Worm (Caenorhabditis elegans): ENCODE measurements around the gene let-858.

let-858 gene

DNA sequence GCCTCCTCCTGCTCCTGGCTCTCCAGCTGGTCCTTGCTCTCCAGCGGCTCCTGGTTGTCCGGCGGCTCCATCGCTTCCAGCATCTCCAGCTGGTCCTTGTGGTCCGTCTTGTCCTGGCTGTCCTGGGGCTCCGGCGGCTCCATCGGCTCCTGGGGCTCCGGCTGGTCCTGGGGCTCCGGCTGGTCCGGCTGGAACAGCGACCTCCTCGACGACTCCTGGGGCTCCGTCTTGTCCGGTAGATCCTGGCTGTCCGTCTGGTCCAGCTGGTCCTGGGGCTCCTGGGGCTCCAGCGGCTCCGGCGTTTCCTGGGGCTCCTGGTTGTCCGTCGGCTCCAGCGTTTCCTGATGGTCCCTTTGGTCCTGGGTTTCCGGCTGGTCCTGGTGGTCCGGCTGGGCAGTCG is 6.4 kb upstream of the let-858 start:
- TF ChIP-seq mab-9 (GFP tag; IDR thresholded peaks at IDR 0.05) (no peak), fos-1 (tag; optimal IDR thresholded peaks at IDR 0.05) (no peak), snpc-4 (tag; optimal IDR thresholded peaks at IDR 0.05) (no peak), ceh-8 (GFP tag; optimal IDR thresholded peaks at IDR 0.05) (peak; percentile 84), pqm-1 (tag; optimal IDR thresholded peaks at IDR 0.05) (no peak)

DNA sequence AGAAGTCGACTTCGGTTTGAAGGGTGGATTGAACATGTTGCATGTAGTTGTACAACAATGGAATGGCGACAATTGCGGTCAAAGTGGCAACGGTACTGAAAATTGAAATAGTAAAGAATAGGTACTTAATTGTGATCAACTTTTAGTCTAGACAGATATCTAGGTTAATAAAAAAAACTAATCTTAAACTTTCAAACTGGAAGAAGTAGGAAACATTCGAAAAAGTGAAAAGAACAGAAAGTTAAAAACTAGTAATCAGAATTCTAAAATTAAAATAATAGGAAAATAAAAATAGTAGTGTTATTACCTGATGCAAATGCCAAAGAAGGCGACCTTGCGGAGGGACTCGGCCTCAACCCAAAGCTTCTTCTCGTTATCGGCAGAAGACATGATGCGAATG is 5.7 kb upstream of the let-858 start:
- TF ChIP-seq pqm-1 (tag; optimal IDR thresholded peaks at IDR 0.05) (no peak), lin-15B (tag; optimal IDR thresholded peaks at IDR 0.05) (no peak), ceh-88 (GFP tag; IDR thresholded peaks at IDR 0.05) (no peak), blmp-1 (tag; optimal IDR thresholded peaks at IDR 0.05) (no peak), efl-1 (optimal IDR thresholded peaks at IDR 0.05) (no peak), efl-1 (GFP tag; optimal IDR thresholded peaks at IDR 0.05 in 1 of 2) (peak in 1 of 2 experiments; percentile 14)

DNA sequence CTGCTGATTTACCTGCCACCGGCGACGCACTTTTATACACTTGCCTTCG is 5.5 kb upstream of the let-858 start, which contains the start of gene ram-2:
Gene ram-2 (minus strand): TSS at position 47 of the 49 bp plus-strand sequence.
- no peak for TF ChIP-seq lin-13 (GFP tag; optimal IDR thresholded peaks at IDR 0.05)
- no peak for TF ChIP-seq mef-2 (tag; optimal IDR thresholded peaks at IDR 0.05)
- TF ChIP-seq rnt-1 (tag; optimal IDR thresholded peaks at IDR 0.05), result no peak
- no peak for TF ChIP-seq elt-3 (tag; optimal IDR thresholded peaks at IDR 0.05)
- TF ChIP-seq irx-1 (tag; optimal IDR thresholded peaks at IDR 0.05), result no peak
- TF ChIP-seq zag-1 (tag; optimal IDR thresholded peaks at IDR 0.05), result no peak
- no peak for TF ChIP-seq aly-2 (tag; optimal IDR thresholded peaks at IDR 0.05)
- TF ChIP-seq lin-14 (GFP tag; optimal IDR thresholded peaks at IDR 0.05), result no peak
- TF ChIP-seq blmp-1 (tag; optimal IDR thresholded peaks at IDR 0.05), result no peak
- no peak for TF ChIP-seq efl-3 (GFP tag; optimal IDR thresholded peaks at IDR 0.05)
- TF ChIP-seq C04F5.9 (tag; optimal IDR thresholded peaks at IDR 0.05), result no peak
- TF ChIP-seq lir-3 (tag; optimal IDR thresholded peaks at IDR 0.05; ENCODE audit: poor library complexity), result no peak
- TF ChIP-seq hlh-4 (tag; optimal IDR thresholded peaks at IDR 0.05), result no peak
- TF ChIP-seq jun-1 (tag; optimal IDR thresholded peaks at IDR 0.05), result no peak
- no peak for TF ChIP-seq mep-1 (tag; optimal IDR thresholded peaks at IDR 0.05)

DNA sequence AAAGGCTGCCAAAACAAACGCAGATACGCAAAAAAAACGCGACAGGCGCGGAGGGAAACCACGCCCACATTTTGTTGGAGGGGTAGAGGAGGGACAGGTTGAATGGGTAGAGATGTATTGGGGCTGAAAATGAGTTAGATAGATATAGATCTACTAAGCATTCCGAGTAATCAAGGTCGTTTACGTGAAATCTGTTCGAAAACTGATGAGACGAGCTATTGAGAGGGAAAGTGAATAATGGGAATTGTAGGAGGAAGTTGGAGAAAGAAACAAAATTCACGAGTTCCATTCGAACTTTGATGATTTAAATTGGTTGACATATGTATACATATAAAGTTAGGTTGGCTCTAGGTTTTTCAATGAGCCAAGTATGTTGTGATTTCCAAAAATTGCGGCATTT is 5.3 kb upstream of the let-858 start:
- TF ChIP-seq ztf-11 (tag; optimal IDR thresholded peaks at IDR 0.05), result no peak
- peak; percentile 88 for TF ChIP-seq nhr-85 (tag)
- peak; percentile 56 for TF ChIP-seq lin-14 (GFP tag; optimal IDR thresholded peaks at IDR 0.05)

DNA sequence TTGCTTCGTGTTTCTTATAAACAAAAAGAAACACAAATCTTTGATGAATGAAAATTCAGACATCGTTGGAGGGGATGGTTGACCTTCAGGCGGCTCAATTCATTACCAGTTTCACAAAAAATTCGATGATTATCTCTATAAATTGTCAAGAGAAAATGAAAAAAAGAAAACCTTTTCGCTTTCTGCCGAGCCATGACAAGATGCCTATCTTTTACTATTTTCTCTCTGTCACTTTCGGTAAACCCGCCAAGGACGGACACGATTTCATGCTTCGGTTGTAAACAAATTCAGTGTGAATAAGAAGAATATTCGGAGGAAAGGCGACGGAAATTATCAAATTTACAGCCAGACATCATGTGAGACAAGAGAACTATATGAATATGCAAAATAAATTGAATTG is 1.5 kb upstream of the let-858 start:
- no peak for TF ChIP-seq rnt-1 (tag; optimal IDR thresholded peaks at IDR 0.05)
- TF ChIP-seq fkh-8 (tag; optimal IDR thresholded peaks at IDR 0.05), result no peak
- no peak for TF ChIP-seq alr-1 (tag; optimal IDR thresholded peaks at IDR 0.05; ENCODE audit: borderline replicate concordance)
- no peak for TF ChIP-seq nhr-28 (tag; optimal IDR thresholded peaks at IDR 0.05)
- no peak for TF ChIP-seq ztf-11 (tag; optimal IDR thresholded peaks at IDR 0.05)
- no peak for TF ChIP-seq xbp-1 (tag; optimal IDR thresholded peaks at IDR 0.05)
- TF ChIP-seq C34B4.2 (tag; optimal IDR thresholded peaks at IDR 0.05), result no peak
- no peak for TF ChIP-seq efl-3 (GFP tag; optimal IDR thresholded peaks at IDR 0.05)
- TF ChIP-seq nhr-84 (tag; optimal IDR thresholded peaks at IDR 0.05), result no peak
- TF ChIP-seq unc-62 (GFP tag; optimal IDR thresholded peaks at IDR 0.05), result no peak
- TF ChIP-seq nhr-19 (GFP tag; conservative IDR thresholded peaks at IDR 0.05), result no peak
- TF ChIP-seq efl-1 (optimal IDR thresholded peaks at IDR 0.05), result no peak
- TF ChIP-seq efl-1 (GFP tag; optimal IDR thresholded peaks at IDR 0.05 in 1 of 2), result peak in 1 of 2 experiments; percentile 70
- TF ChIP-seq zag-1 (tag; optimal IDR thresholded peaks at IDR 0.05), result no peak
- no peak for TF ChIP-seq elt-3 (tag; optimal IDR thresholded peaks at IDR 0.05)
- no peak for TF ChIP-seq ceh-90 (tag; optimal IDR thresholded peaks at IDR 0.05)
- TF ChIP-seq skn-1 (tag; optimal IDR thresholded peaks at IDR 0.05), result no peak
- no peak for TF ChIP-seq ceh-8 (GFP tag; optimal IDR thresholded peaks at IDR 0.05)
- TF ChIP-seq grh-1 (GFP tag; IDR thresholded peaks at IDR 0.05), result 0 out of 2 replicates have a peak, but pooled peaks have one; percentile 35
- no peak for TF ChIP-seq ceh-63 (GFP tag; optimal IDR thresholded peaks at IDR 0.05)
- TF ChIP-seq tlp-1 (tag; optimal IDR thresholded peaks at IDR 0.05), result no peak
- TF ChIP-seq mep-1 (tag; optimal IDR thresholded peaks at IDR 0.05), result no peak
- no peak for TF ChIP-seq unc-98 (GFP tag; IDR thresholded peaks at IDR 0.05)
- TF ChIP-seq nhr-85 (tag), result peak; percentile 89
- no peak for TF ChIP-seq irx-1 (tag; optimal IDR thresholded peaks at IDR 0.05)
- TF ChIP-seq ces-1 (GFP tag; optimal IDR thresholded peaks at IDR 0.05), result no peak
- no peak for TF ChIP-seq mef-2 (tag; optimal IDR thresholded peaks at IDR 0.05)
- TF ChIP-seq lin-35 (GFP tag; optimal IDR thresholded peaks at IDR 0.05), result no peak
- no peak for TF ChIP-seq isw-1 (GFP tag; IDR thresholded peaks at IDR 0.05)
- TF ChIP-seq sptf-1 (tag; optimal IDR thresholded peaks at IDR 0.05), result no peak
- peak; percentile 3 for TF ChIP-seq C16A3.4 (tag; optimal IDR thresholded peaks at IDR 0.05)
- no peak for TF ChIP-seq aly-2 (tag; optimal IDR thresholded peaks at IDR 0.05)
- TF ChIP-seq nhr-237 (tag; optimal IDR thresholded peaks at IDR 0.05), result no peak
- no peak for TF ChIP-seq unc-130 (tag; optimal IDR thresholded peaks at IDR 0.05)
